Fruit fly (Drosophila melanogaster): Measurements from ENCODE around the gene CG6040.

DNA sequence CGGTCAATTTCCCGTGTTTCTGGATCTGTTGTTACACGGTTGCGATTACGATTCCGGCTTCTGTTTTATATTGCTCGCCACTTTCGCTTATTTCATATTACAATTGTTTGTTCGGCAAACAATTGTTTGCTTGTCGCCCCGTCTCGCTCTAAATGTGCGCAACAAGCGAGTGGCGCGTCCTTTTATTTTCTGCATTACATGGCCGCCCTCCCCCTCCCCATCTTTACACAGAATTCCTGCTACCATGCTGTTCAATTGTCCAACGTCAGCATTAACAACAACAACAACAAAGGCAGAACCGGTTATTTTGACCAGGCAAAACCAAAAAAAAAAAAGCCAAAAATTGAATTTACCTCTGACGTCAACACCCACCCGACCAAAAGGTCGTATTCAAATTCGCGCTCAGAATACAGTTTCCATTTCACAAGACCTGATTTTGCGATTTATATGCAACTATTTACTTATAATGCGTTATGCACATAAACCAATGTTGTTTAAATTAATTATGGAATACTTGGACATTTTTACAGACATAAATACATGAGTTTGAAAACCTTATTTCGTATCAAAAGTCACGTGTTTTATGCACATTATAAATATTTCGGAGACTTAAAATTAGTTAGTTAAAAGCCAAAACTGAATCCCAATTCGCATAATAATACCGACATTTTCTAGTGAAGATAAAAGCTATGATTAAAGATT lies 69.5 kb downstream of the CG6040 start:
- TF ChIP-seq CG8301 (tag; optimal IDR thresholded peaks at IDR 0.05) (no peak), CG14655 (GFP tag; optimal IDR thresholded peaks at IDR 0.05) (no peak), CG8159 (tag; optimal IDR thresholded peaks at IDR 0.05) (no peak), CG34367 (tag; optimal IDR thresholded peaks at IDR 0.05) (no peak), CG13204 (GFP tag; optimal IDR thresholded peaks at IDR 0.05) (no peak), fd96Ca (GFP tag; IDR thresholded peaks at IDR 0.05) (no peak)
